Fruit fly (Drosophila melanogaster): Measurements from ENCODE around the gene pip.
A peak's percentile ranks its signal among the peaks of the same experiment; 100 is the strongest.

Gene pip

DNA sequence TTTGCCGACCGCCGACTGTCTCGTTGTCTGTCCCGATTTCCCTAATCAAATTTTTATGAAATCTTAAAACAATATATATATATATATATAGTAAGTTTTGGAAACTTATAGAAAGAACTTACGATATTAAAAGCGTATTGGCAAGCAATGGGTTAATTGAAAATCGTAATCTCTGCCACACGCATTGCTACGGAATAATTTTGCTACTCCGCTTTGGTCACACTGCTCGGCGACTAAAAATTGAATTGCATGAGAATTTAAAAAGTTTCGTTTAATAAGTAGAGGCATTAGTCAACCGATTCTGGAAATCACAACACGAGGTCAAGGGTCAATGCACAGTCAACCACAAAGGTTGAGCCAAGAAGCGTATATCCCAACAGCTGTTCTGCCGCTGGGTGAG lies 76.2 kb downstream of the pip start, which contains the start of gene Bet1 (continued):
- TF ChIP-seq CG32767 (GFP tag; IDR thresholded peaks at IDR 0.05) (no peak), CG17385 (GFP tag; optimal IDR thresholded peaks at IDR 0.05) (no peak), CG7745 (tag; optimal IDR thresholded peaks at IDR 0.05) (no peak), prd (optimal IDR thresholded peaks at IDR 0.05) (no peak), prd (GFP tag; IDR thresholded peaks at IDR 0.05) (peak; percentile 34; the same call in 1 of the 3 replicates), Drgx (GFP tag; IDR thresholded peaks at IDR 0.05) (no peak), Med (GFP tag) (peak; percentile 55), Dfd (GFP tag; optimal IDR thresholded peaks at IDR 0.05) (no peak), Hr51 (GFP tag; optimal IDR thresholded peaks at IDR 0.05) (no peak), CG30020 (tag; optimal IDR thresholded peaks at IDR 0.05) (no peak), nau (GFP tag; optimal IDR thresholded peaks at IDR 0.05) (no peak), Mrtf (GFP tag; IDR thresholded peaks at IDR 0.05) (no peak), CG8478 (optimal IDR thresholded peaks at IDR 0.05) (no peak), CG4854 (GFP tag; optimal IDR thresholded peaks at IDR 0.05) (no peak), Ada2b (GFP tag; IDR thresholded peaks at IDR 0.05) (no peak), dpn (GFP tag; optimal IDR thresholded peaks at IDR 0.05) (no peak)

DNA sequence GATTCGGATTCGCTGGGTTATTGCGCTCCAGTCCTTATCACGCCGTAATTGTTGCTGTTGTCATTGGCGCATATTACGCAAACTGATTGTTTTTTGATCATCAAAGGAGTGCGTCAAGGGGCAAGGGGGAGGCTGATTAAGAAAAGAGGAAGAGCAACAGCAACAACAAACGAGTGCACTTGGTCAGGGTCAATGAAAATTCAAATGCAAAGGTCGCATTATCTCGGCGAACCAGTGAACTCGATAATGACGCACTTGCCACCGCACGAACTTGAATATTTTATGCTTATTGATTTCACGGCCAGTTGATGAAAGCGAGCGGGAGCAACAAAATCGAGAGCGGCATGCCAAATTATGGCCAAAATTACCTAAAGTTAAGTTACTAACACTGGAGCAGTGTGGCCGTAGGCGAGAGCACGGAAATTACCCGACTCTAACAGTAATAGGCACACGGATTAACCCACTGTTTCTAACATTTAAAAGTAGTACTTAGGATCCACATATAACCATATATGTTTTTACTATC lies 77.1 kb downstream of the pip start, which contains the start of gene nes:
nes (minus strand) TSS at position 402 of the 526 bp plus-strand sequence.
- TF ChIP-seq schlank (tag; optimal IDR thresholded peaks at IDR 0.05) = no peak
- TF ChIP-seq ssp (GFP tag; IDR thresholded peaks at IDR 0.05) = 0 out of 2 replicates have a peak, but pooled peaks have one; percentile 41
- TF ChIP-seq exex (tag; optimal IDR thresholded peaks at IDR 0.05) = peak; percentile 71
- peak; percentile 19; the same call in 1 of the 3 replicates for TF ChIP-seq CG16813 (GFP tag; IDR thresholded peaks at IDR 0.05; ENCODE audit: partially characterized antibody)
- TF ChIP-seq CG7987 (GFP tag; optimal IDR thresholded peaks at IDR 0.05) = peak; percentile 40
- TF ChIP-seq bcd (GFP tag; optimal IDR thresholded peaks at IDR 0.05) = no peak
- TF ChIP-seq cwo (GFP tag; optimal IDR thresholded peaks at IDR 0.05) = peak; percentile 56
- no peak for TF ChIP-seq CG10274 (GFP tag; optimal IDR thresholded peaks at IDR 0.05)
- TF ChIP-seq CG2120 (GFP tag; optimal IDR thresholded peaks at IDR 0.05) = peak; percentile 39
- peak; percentile 46; the same call in 1 of the 2 replicates for TF ChIP-seq sob (GFP tag; IDR thresholded peaks at IDR 0.05)
- TF ChIP-seq Rfx (GFP tag; IDR thresholded peaks at IDR 0.05) = 0 out of 2 replicates have a peak, but pooled peaks have one; percentile 10
- no peak for TF ChIP-seq hth (optimal IDR thresholded peaks at IDR 0.05)
- no peak for TF ChIP-seq gce (GFP tag; IDR thresholded peaks at IDR 0.05)
- no peak; the same call in 1 of the 2 replicates for TF ChIP-seq ranshi (GFP tag; IDR thresholded peaks at IDR 0.05)
- peak; percentile 25; the same call in 1 of the 2 replicates for TF ChIP-seq E2f2 (GFP tag; IDR thresholded peaks at IDR 0.05)
- no peak for TF ChIP-seq Antp (GFP tag; optimal IDR thresholded peaks at IDR 0.05)
- peak; percentile 84 for TF ChIP-seq ftz-f1 (GFP tag; optimal IDR thresholded peaks at IDR 0.05)
- TF ChIP-seq crol (GFP tag; IDR thresholded peaks at IDR 0.05) = peak; percentile 88
- TF ChIP-seq MESR4 (GFP tag; optimal IDR thresholded peaks at IDR 0.05) = peak; percentile 88
- peak; percentile 82 for TF ChIP-seq Ets65A (GFP tag)
- peak; percentile 33 for TF ChIP-seq sug (tag; optimal IDR thresholded peaks at IDR 0.05)
- TF ChIP-seq Ets97D (GFP tag; optimal IDR thresholded peaks at IDR 0.05) = peak; percentile 22
- TF ChIP-seq CG15073 (GFP tag; optimal IDR thresholded peaks at IDR 0.05) = no peak
- no peak for TF ChIP-seq CG8290 (GFP tag; optimal IDR thresholded peaks at IDR 0.05)
- TF ChIP-seq CG8290 (tag; optimal IDR thresholded peaks at IDR 0.05) = peak in 1 of 2 experiments; percentile 56
- TF ChIP-seq unc-4 (GFP tag; IDR thresholded peaks at IDR 0.05; ENCODE audit: partially characterized antibody) = no peak
- peak; percentile 30 for TF ChIP-seq CG12659 (GFP tag; optimal IDR thresholded peaks at IDR 0.05)
- TF ChIP-seq amos (GFP tag; IDR thresholded peaks at IDR 0.05; ENCODE audit: partially characterized antibody) = peak; percentile 32; the same call in 1 of the 2 replicates
- TF ChIP-seq CG9932 (GFP tag; IDR thresholded peaks at IDR 0.05) = peak; percentile 73
- TF ChIP-seq Hr39 (optimal IDR thresholded peaks at IDR 0.05) = no peak
- TF ChIP-seq slp2 (GFP tag; optimal IDR thresholded peaks at IDR 0.05) = no peak
- peak; percentile 8; the same call in 1 of the 3 replicates for TF ChIP-seq CG34422 (GFP tag; IDR thresholded peaks at IDR 0.05)
- no peak for TF ChIP-seq CG12744 (GFP tag; optimal IDR thresholded peaks at IDR 0.05)
- TF ChIP-seq CG15514 (GFP tag; optimal IDR thresholded peaks at IDR 0.05) = peak; percentile 2
- TF ChIP-seq CG6272 (GFP tag; IDR thresholded peaks at IDR 0.05) = 0 out of 2 replicates have a peak, but pooled peaks have one; percentile 25
- peak; percentile 10 for TF ChIP-seq CG1602 (GFP tag; optimal IDR thresholded peaks at IDR 0.05)
